Worm (Caenorhabditis elegans) whole organism, young adult: ENCODE results near the gene ceh-31.

ENCODE experiments used
- B0019.2 ChIP-seq: fragments of 200-800 bp; sonication (Bioruptor generic); conservative IDR thresholded peaks from 2 replicates; pipeline ENCODE4 v1.3.6; 2022; ENCODE audit warnings: missing genetic modification reagents, missing genetic modification characterization, missing compliant biosample characterization
- B0035.1 ChIP-seq: sonication (generic microtip); optimal IDR thresholded peaks from 2 replicates; lab custom pipeline; 2016; ENCODE audit warnings: missing genetic modification characterization, mild to moderate bottlenecking, missing compliant biosample characterization, missing genotype, missing genetic modification reagents
- C06A6.2 ChIP-seq: fragments of 200-800 bp; sonication (Bioruptor generic); conservative IDR thresholded peaks from 2 replicates; pipeline ENCODE4 v1.3.6; 2022; ENCODE audit warnings: missing genetic modification characterization, missing compliant biosample characterization
- D2030.7 ChIP-seq: fragments of 200-800 bp; sonication (Bioruptor generic); IDR thresholded peaks from 2 replicates; pipeline ENCODE4 v1.3.6; 2022; ENCODE audit warnings: missing genetic modification reagents, missing genetic modification characterization, missing compliant biosample characterization
- F49E8.2 ChIP-seq: sonication (generic microtip); optimal IDR thresholded peaks from 3 replicates; lab custom pipeline; 2017; ENCODE audit warnings: missing genetic modification characterization, mild to moderate bottlenecking, missing compliant biosample characterization, antibody characterized with exemption, moderate library complexity; ENCODE audit not compliant: insufficient read depth
- K12H6.12 ChIP-seq: fragments of 200-800 bp; sonication (Bioruptor generic); optimal IDR thresholded peaks from 2 replicates; lab custom pipeline; 2018; ENCODE audit warnings: mild to moderate bottlenecking, missing genetic modification characterization, missing compliant biosample characterization
- T07F8.4 ChIP-seq: sonication (generic microtip); optimal IDR thresholded peaks from 2 replicates; lab custom pipeline; 2016; ENCODE audit warnings: mild to moderate bottlenecking, missing genetic modification characterization, moderate library complexity, missing compliant biosample characterization
- T26A5.8 ChIP-seq: sonication (generic microtip); optimal IDR thresholded peaks from 2 replicates; lab custom pipeline; 2016; ENCODE audit warnings: missing genetic modification characterization, missing compliant biosample characterization
- Y56A3A.18 ChIP-seq: fragments of 200-800 bp; sonication (Bioruptor generic); IDR thresholded peaks from 2 replicates; pipeline ENCODE4 v1.3.6; 2022; ENCODE audit warnings: missing genetic modification reagents, missing genetic modification characterization, missing compliant biosample characterization
- ZK185.1 ChIP-seq: sonication (generic microtip); optimal IDR thresholded peaks from 2 replicates; lab custom pipeline; 2016; ENCODE audit warnings: mild to moderate bottlenecking, missing genetic modification characterization, missing compliant biosample characterization; ENCODE audit not compliant: poor library complexity, severe bottlenecking
- athp-1 ChIP-seq: sonication (generic microtip); optimal IDR thresholded peaks from 2 replicates; lab custom pipeline; 2017; ENCODE audit warnings: mild to moderate bottlenecking, missing genetic modification characterization, missing compliant biosample characterization
- attf-3 ChIP-seq: fragments of 200-800 bp; sonication (Bioruptor generic); conservative IDR thresholded peaks from 2 replicates; pipeline ENCODE4 v1.3.6; 2022; ENCODE audit warnings: missing genetic modification reagents, missing genetic modification characterization, missing compliant biosample characterization
- cebp-1 ChIP-seq, 2 experiments: fragments of 200-800 bp in 1 of 2; sonication (Bioruptor generic) in 1 of 2; sonication (generic microtip) in 1 of 2; IDR thresholded peaks in 1 of 2; optimal IDR thresholded peaks in 1 of 2; 2 replicates each; pipeline versions ENCODE4 v1.3.6 to Lab custom; 2017 to 2022; ENCODE audit warnings: missing compliant biosample characterization in 2 of 2, missing genetic modification characterization in 2 of 2, mild to moderate bottlenecking in 1 of 2, missing genetic modification reagents in 1 of 2, moderate library complexity in 1 of 2
- ceh-100 ChIP-seq: fragments of 200-800 bp; sonication (Bioruptor generic); IDR thresholded peaks from 2 replicates; pipeline ENCODE4 v1.3.6; 2022; ENCODE audit warnings: missing genetic modification reagents, missing genetic modification characterization, missing compliant biosample characterization
- ceh-27 ChIP-seq: fragments of 200-800 bp; sonication (Bioruptor generic); optimal IDR thresholded peaks from 2 replicates; lab custom pipeline; 2018; ENCODE audit warnings: mild to moderate bottlenecking, missing genetic modification characterization, moderate library complexity, missing compliant biosample characterization
- ceh-79 ChIP-seq: sonication (generic microtip); optimal IDR thresholded peaks from 2 replicates; lab custom pipeline; 2017; ENCODE audit warnings: mild to moderate bottlenecking, missing genetic modification characterization, missing compliant biosample characterization
- chd-7 ChIP-seq: sonication (generic microtip); optimal IDR thresholded peaks from 2 replicates; lab custom pipeline; 2016; ENCODE audit warnings: mild to moderate bottlenecking, missing genetic modification characterization, moderate library complexity, missing compliant biosample characterization
- dox-1 ChIP-seq: fragments of 200-800 bp; sonication (Bioruptor generic); IDR thresholded peaks from 2 replicates; pipeline ENCODE4 v1.3.6; 2022; ENCODE audit warnings: missing genetic modification reagents, missing genetic modification characterization, missing compliant biosample characterization
- dpl-1 ChIP-seq: fragments of 150-350 bp; optimal IDR thresholded peaks from 2 replicates; lab custom pipeline; 2014; ENCODE audit warnings: missing biosample characterization, missing genetic modification reagents, missing genetic modification characterization
- egl-44 ChIP-seq: fragments of 200-800 bp; sonication (Bioruptor generic); IDR thresholded peaks from 2 replicates; pipeline ENCODE4 v1.3.6; 2022; ENCODE audit warnings: missing genetic modification reagents, missing genetic modification characterization, missing compliant biosample characterization
- ekl-4 ChIP-seq: fragments of 200-800 bp; sonication (Bioruptor generic); IDR thresholded peaks from 2 replicates; pipeline ENCODE4 v1.3.6; 2022; ENCODE audit warnings: missing genetic modification reagents, missing genetic modification characterization, missing compliant biosample characterization
- fkh-3 ChIP-seq: sonication (generic microtip); optimal IDR thresholded peaks from 2 replicates; lab custom pipeline; 2016; ENCODE audit warnings: mild to moderate bottlenecking, missing genetic modification characterization, missing compliant biosample characterization
- gei-17 ChIP-seq: fragments of 200-800 bp; sonication (Bioruptor generic); optimal IDR thresholded peaks from 2 replicates; lab custom pipeline; 2018; ENCODE audit warnings: mild to moderate bottlenecking, missing genetic modification characterization, missing compliant biosample characterization
- hrde-1 ChIP-seq: sonication (generic microtip); optimal IDR thresholded peaks from 2 replicates; lab custom pipeline; 2016; ENCODE audit warnings: missing genetic modification characterization, mild to moderate bottlenecking, missing compliant biosample characterization, moderate library complexity, missing genotype, missing genetic modification reagents, borderline replicate concordance
- hsf-1 ChIP-seq: fragments of 200-800 bp; sonication (Bioruptor generic); IDR thresholded peaks from 2 replicates; pipeline ENCODE4 v1.3.6; 2022; ENCODE audit warnings: missing genetic modification reagents, missing genetic modification characterization, missing compliant biosample characterization
- lag-1 ChIP-seq: fragments of 200-800 bp; sonication (Bioruptor generic); IDR thresholded peaks from 2 replicates; pipeline ENCODE4 v1.3.6; 2022; ENCODE audit warnings: missing genetic modification reagents, missing genetic modification characterization, missing compliant biosample characterization
- let-607 ChIP-seq, 2 experiments: fragments of 200-800 bp in 1 of 2; sonication (Bioruptor generic) in 1 of 2; sonication (generic microtip) in 1 of 2; optimal IDR thresholded peaks; 2 replicates each; lab custom pipeline; 2016 to 2018; ENCODE audit warnings: mild to moderate bottlenecking in 2 of 2, missing compliant biosample characterization in 2 of 2, missing genetic modification characterization in 2 of 2, moderate library complexity in 2 of 2, missing genotype in 1 of 2
- lin-26 ChIP-seq: fragments of 200-800 bp; sonication (Bioruptor generic); IDR thresholded peaks from 2 replicates; pipeline ENCODE4 v1.3.6; 2022; ENCODE audit warnings: missing genetic modification reagents, missing genetic modification characterization, missing compliant biosample characterization
- lin-54 ChIP-seq: fragments of 200-800 bp; sonication (Bioruptor generic); optimal IDR thresholded peaks from 2 replicates; lab custom pipeline; 2018; ENCODE audit warnings: mild to moderate bottlenecking, missing genetic modification characterization, missing compliant biosample characterization
- mcd-1 ChIP-seq: fragments of 200-800 bp; sonication (Bioruptor generic); IDR thresholded peaks from 2 replicates; pipeline ENCODE4 v1.3.6; 2022; ENCODE audit warnings: missing genetic modification reagents, missing genetic modification characterization, missing compliant biosample characterization
- nfyb-1 ChIP-seq: fragments of 200-800 bp; sonication (Bioruptor generic); IDR thresholded peaks from 2 replicates; pipeline ENCODE4 v1.3.6; 2022; ENCODE audit warnings: missing genetic modification reagents, missing genetic modification characterization, missing compliant biosample characterization
- nhr-179 ChIP-seq: sonication (generic microtip); optimal IDR thresholded peaks from 2 replicates; lab custom pipeline; 2016; ENCODE audit warnings: mild to moderate bottlenecking, missing genetic modification characterization, missing compliant biosample characterization
- nhr-80 ChIP-seq: sonication (generic microtip); optimal IDR thresholded peaks from 2 replicates; lab custom pipeline; 2016; ENCODE audit warnings: missing genetic modification characterization, missing compliant biosample characterization
- pbrm-1 ChIP-seq: fragments of 200-800 bp; sonication (Bioruptor generic); IDR thresholded peaks from 2 replicates; pipeline ENCODE4 v1.3.6; 2022; ENCODE audit warnings: missing genetic modification reagents, missing genetic modification characterization, missing compliant biosample characterization
- pha-4 ChIP-seq: fragments of 150-350 bp; sonication (generic microtip); optimal IDR thresholded peaks from 2 replicates; lab custom pipeline; 2014; ENCODE audit warnings: missing biosample characterization, missing genetic modification reagents, missing genetic modification characterization
- snpc-1.3 ChIP-seq: sonication (generic microtip); optimal IDR thresholded peaks from 2 replicates; lab custom pipeline; 2017; ENCODE audit warnings: missing genetic modification characterization, mild to moderate bottlenecking, missing compliant biosample characterization, antibody characterized with exemption, moderate library complexity, missing genotype, missing genetic modification reagents; ENCODE audit not compliant: insufficient read depth
- somi-1 ChIP-seq: fragments of 200-800 bp; sonication (Bioruptor generic); optimal IDR thresholded peaks from 2 replicates; lab custom pipeline; 2018; ENCODE audit warnings: mild to moderate bottlenecking, missing genetic modification characterization, missing compliant biosample characterization
- sptf-2 ChIP-seq: fragments of 200-800 bp; sonication (Bioruptor generic); optimal IDR thresholded peaks from 2 replicates; lab custom pipeline; 2018; ENCODE audit warnings: mild to moderate bottlenecking, missing genetic modification characterization, missing compliant biosample characterization
- tbp1 ChIP-seq: fragments of 200-800 bp; sonication (Bioruptor generic); optimal IDR thresholded peaks from 2 replicates; lab custom pipeline; 2018; ENCODE audit warnings: mild to moderate bottlenecking, missing genetic modification characterization, missing compliant biosample characterization
- tlf-1 ChIP-seq: fragments of 200-800 bp; sonication (Bioruptor generic); optimal IDR thresholded peaks from 2 replicates; lab custom pipeline; 2018; ENCODE audit warnings: mild to moderate bottlenecking, missing genetic modification characterization, missing compliant biosample characterization
- zfh-2 ChIP-seq: fragments of 200-800 bp; sonication (Bioruptor generic); conservative IDR thresholded peaks from 2 replicates; pipeline ENCODE4 v1.3.6; 2022; ENCODE audit warnings: missing genetic modification reagents, missing genetic modification characterization, missing compliant biosample characterization
- ztf-18 ChIP-seq: sonication (generic microtip); optimal IDR thresholded peaks from 2 replicates; lab custom pipeline; 2016; ENCODE audit warnings: missing genotype, mild to moderate bottlenecking, missing genetic modification characterization, missing compliant biosample characterization
- ztf-22 ChIP-seq: fragments of 200-800 bp; sonication (Bioruptor generic); optimal IDR thresholded peaks from 2 replicates; lab custom pipeline; 2018; ENCODE audit warnings: mild to moderate bottlenecking, missing genetic modification characterization, moderate library complexity, missing compliant biosample characterization

Gene ceh-31

DNA sequence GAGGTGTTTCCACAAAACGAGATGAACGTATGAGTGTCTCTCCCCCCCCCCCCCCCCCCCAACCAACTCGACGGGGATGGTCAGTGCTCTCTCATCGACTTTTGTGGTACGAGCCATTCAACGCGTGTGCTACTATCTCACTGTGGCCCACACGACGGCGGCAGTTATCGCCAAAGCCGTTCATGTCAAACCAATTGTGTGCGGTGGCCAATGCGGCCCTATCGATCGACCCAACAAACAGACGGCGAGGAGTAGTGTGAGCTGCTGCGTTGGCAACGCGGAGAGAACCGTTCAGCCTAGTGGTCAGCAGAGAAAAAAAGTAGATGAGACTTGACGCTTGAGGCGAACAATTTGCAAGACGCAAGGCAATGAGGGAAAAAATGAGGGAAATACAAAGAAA is 32.6 kb upstream of the ceh-31 start (continued):
- TF ChIP-seq ZK185.1 (tag; lab: Kevin White, UChicago) = no peak
- TF ChIP-seq dpl-1 (GFP tag; lab: Kevin White, UChicago) = no peak
- peak; percentile 29 for TF ChIP-seq nhr-80
- TF ChIP-seq T07F8.4 = no peak
- TF ChIP-seq fkh-3 (tag; lab: Kevin White, UChicago) = no peak
- peak; percentile 84 for TF ChIP-seq zfh-2
- no peak for TF ChIP-seq C06A6.2 (GFP tag; lab: Robert Waterston, UW)
- TF ChIP-seq dox-1 (GFP tag; lab: Robert Waterston, UW) = peak; percentile 58

DNA sequence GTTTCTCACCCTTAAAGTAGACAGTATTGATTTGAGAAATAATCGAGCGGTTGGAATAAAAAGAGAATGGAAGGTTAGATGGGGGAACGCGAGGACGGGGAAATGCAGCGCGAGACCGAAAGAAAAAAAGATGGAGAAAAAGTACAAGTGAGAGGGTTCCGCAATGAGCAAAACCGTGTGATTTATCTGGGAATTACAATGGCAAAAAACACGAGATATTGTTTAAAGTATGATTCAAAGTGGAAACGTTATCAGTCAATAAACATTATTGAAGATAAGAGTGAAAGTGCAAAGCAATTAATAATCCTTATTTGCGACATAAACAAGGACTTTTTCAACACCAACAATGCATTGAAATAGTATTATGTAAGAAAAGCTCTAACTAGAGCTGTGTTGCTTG is 31.9 kb upstream of the ceh-31 start, which contains the start of gene ztf-13:
Gene ztf-13, minus strand, starts transcription at position 11 of the 400 bp plus-strand sequence.
- no peak for TF ChIP-seq lag-1
- peak; percentile 0 for TF ChIP-seq nhr-80
- TF ChIP-seq attf-3 = no peak
- TF ChIP-seq pbrm-1 (GFP tag; lab: Robert Waterston, UW) = no peak
- TF ChIP-seq pha-4 = peak; percentile 6
- no peak for TF ChIP-seq egl-44
- no peak for TF ChIP-seq F49E8.2 (tag; lab: Kevin White, UChicago)
- no peak for TF ChIP-seq cebp-1 (GFP tag; IDR thresholded peaks at IDR 0.05; lab: Robert Waterston, UW)
- TF ChIP-seq cebp-1 (tag; optimal IDR thresholded peaks at IDR 0.05; lab: Kevin White, UChicago) = peak; percentile 27
- TF ChIP-seq somi-1 (GFP tag; lab: Kevin White, UChicago) = no peak
- TF ChIP-seq ZK185.1 (tag; lab: Kevin White, UChicago) = no peak
- TF ChIP-seq B0035.1 (tag; lab: Kevin White, UChicago) = no peak
- TF ChIP-seq, all 124 proteins: peak for 3

DNA sequence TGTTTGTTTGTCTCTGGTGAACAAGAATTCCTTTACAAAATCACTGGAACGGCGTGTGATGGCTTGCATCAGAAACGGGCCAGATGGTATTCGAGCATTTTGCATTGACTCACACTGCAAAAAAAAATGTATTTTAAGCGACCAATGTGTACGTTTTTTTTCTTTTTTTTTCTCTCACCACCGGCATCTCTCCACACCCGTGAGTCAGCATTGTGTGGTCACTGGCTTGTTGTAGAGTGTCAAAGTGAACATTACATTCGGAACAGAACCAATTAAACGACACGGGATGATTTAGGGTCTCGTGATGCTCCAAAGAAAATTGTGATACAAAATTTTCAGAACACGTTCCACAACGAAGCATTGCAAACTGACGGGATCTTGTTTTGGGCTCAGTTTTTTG is 31.3 kb upstream of the ceh-31 start:
- TF ChIP-seq snpc-1.3 (tag; lab: Kevin White, UChicago) (no peak), nhr-80 (peak; percentile 53), ztf-18 (tag; lab: Kevin White, UChicago) (peak; percentile 21), K12H6.12 (tag; lab: Kevin White, UChicago) (peak; percentile 4)

- TF ChIP-seq tbp1 = peak; percentile 52
- TF ChIP-seq sptf-2 (GFP tag; lab: Kevin White, UChicago) = no peak
- TF ChIP-seq ceh-100 (GFP tag; lab: Robert Waterston, UW) = peak; percentile 68
- peak; percentile 21 for TF ChIP-seq ceh-27 (GFP tag; lab: Kevin White, UChicago)
- no peak for TF ChIP-seq Y56A3A.18
- peak; percentile 63 for TF ChIP-seq chd-7 (tag; lab: Kevin White, UChicago)
- TF ChIP-seq hsf-1 (GFP tag; lab: Robert Waterston, UW) = no peak
- no peak for TF ChIP-seq B0019.2
- TF ChIP-seq nhr-179 = no peak
- peak; percentile 53 for TF ChIP-seq tlf-1
- no peak for TF ChIP-seq athp-1
- peak; percentile 35 for TF ChIP-seq somi-1 (GFP tag; lab: Kevin White, UChicago)
- TF ChIP-seq let-607 (tag; optimal IDR thresholded peaks at IDR 0.05; lab: Kevin White, UChicago) = peak; percentile 10 to 42
- no peak for TF ChIP-seq hrde-1 (tag; lab: Kevin White, UChicago)
- TF ChIP-seq nfyb-1 (GFP tag; lab: Robert Waterston, UW) = peak; percentile 59; the same call in 1 of the 2 replicates
- TF ChIP-seq ceh-79 (tag; lab: Kevin White, UChicago) = no peak
- TF ChIP-seq ekl-4 = no peak
- no peak for TF ChIP-seq T26A5.8
- TF ChIP-seq lin-26 (GFP tag; lab: Robert Waterston, UW) = peak; percentile 23; the same call in 1 of the 2 replicates
- TF ChIP-seq gei-17 (GFP tag; lab: Kevin White, UChicago) = peak; percentile 51
- TF ChIP-seq C06A6.2 (GFP tag; lab: Robert Waterston, UW) = peak; percentile 28; the same call in 1 of the 2 replicates
- peak; percentile 61 for TF ChIP-seq lin-54 (GFP tag; lab: Kevin White, UChicago)
- no peak for TF ChIP-seq D2030.7 (GFP tag; lab: Robert Waterston, UW)
- peak; percentile 3 for TF ChIP-seq ztf-22 (GFP tag; lab: Kevin White, UChicago)
- peak; percentile 82 for TF ChIP-seq mcd-1
Measured at ce11 chrX:3099832-3100231, 29.6 kb upstream of the ceh-31 start, which contains the start of gene sec-3. sec-3 (minus strand) TSS chrX:3099852.
